Fruit fly (Drosophila melanogaster) whole organism, embryonic: Measurements from ENCODE around the gene Cul2.
A peak's percentile ranks its signal among the peaks of the same experiment; 100 is the strongest.

ENCODE experiments used
- CG10274 ChIP-seq: fragments of 200-800 bp; sonication (Bioruptor generic); optimal IDR thresholded peaks from 3 replicates; lab custom pipeline; 2017; ENCODE audit warnings: missing biosample characterization, mild to moderate bottlenecking, missing genetic modification characterization
- CG11696 ChIP-seq: fragments of 200-800 bp; sonication (Bioruptor generic); IDR thresholded peaks from 2 replicates; pipeline ENCODE4 v1.3.6; 2022; ENCODE audit warnings: missing biosample characterization, missing genetic modification characterization
- CG12071 ChIP-seq: fragments of 200-800 bp; sonication (Bioruptor generic); optimal IDR thresholded peaks from 3 replicates; lab custom pipeline; 2018; ENCODE audit warnings: missing biosample characterization, mild to moderate bottlenecking, missing genetic modification characterization
- CG15601 ChIP-seq: fragments of 200-800 bp; sonication (Bioruptor generic); optimal IDR thresholded peaks from 3 replicates; lab custom pipeline; 2019; ENCODE audit warnings: missing biosample characterization, mild to moderate bottlenecking, missing genetic modification characterization, moderate library complexity
- CG1603 ChIP-seq: fragments of 200-800 bp; sonication (Bioruptor generic); optimal IDR thresholded peaks from 2 replicates; lab custom pipeline; 2019; ENCODE audit warnings: missing biosample characterization, mild to moderate bottlenecking, missing genetic modification characterization, moderate library complexity
- CG1832 ChIP-seq: fragments of 200-800 bp; sonication (Bioruptor generic); optimal IDR thresholded peaks from 2 replicates; lab custom pipeline; 2017; ENCODE audit warnings: missing biosample characterization, mild to moderate bottlenecking, missing genetic modification characterization, inconsistent platforms
- CG30020 ChIP-seq: fragments of 200-800 bp; optimal IDR thresholded peaks from 2 replicates; lab custom pipeline; 2019; ENCODE audit warnings: missing biosample characterization, mild to moderate bottlenecking, missing genetic modification characterization, moderate library complexity
- CG3163 ChIP-seq: fragments of 200-800 bp; sonication (Bioruptor generic); optimal IDR thresholded peaks from 3 replicates; lab custom pipeline; 2016; ENCODE audit warnings: missing biosample characterization, missing genetic modification characterization
- CG5245 ChIP-seq: fragments of 200-800 bp; sonication (Bioruptor generic); optimal IDR thresholded peaks from 3 replicates; lab custom pipeline; 2016; ENCODE audit warnings: missing biosample characterization, missing genetic modification characterization
- CG6654 ChIP-seq: fragments of 200-800 bp; sonication (Bioruptor generic); optimal IDR thresholded peaks from 2 replicates; lab custom pipeline; 2017; ENCODE audit warnings: missing biosample characterization, mild to moderate bottlenecking, missing genetic modification characterization
- CG6791 ChIP-seq: fragments of 200-800 bp; sonication (Bioruptor generic); IDR thresholded peaks from 3 replicates; pipeline ENCODE4 v1.3.6; 2022; ENCODE audit warnings: missing biosample characterization, missing genetic modification characterization; ENCODE audit not compliant: partially characterized antibody
- CG7839 ChIP-seq: fragments of 200-800 bp; sonication (Bioruptor generic); optimal IDR thresholded peaks from 3 replicates; lab custom pipeline; 2018; ENCODE audit warnings: missing biosample characterization, mild to moderate bottlenecking, missing genetic modification characterization, moderate library complexity
- CG7963 ChIP-seq: fragments of 200-800 bp; sonication (Bioruptor generic); IDR thresholded peaks from 3 replicates; pipeline ENCODE4 v1.3.6; 2022; ENCODE audit warnings: missing biosample characterization, missing genetic modification characterization; ENCODE audit not compliant: partially characterized antibody
- CG8478 ChIP-seq: fragments of >200 bp; optimal IDR thresholded peaks from 2 replicates; lab custom pipeline; 2018
- CG9727 ChIP-seq: fragments of 200-800 bp; sonication (Bioruptor generic); optimal IDR thresholded peaks from 3 replicates; lab custom pipeline; 2017; ENCODE audit warnings: missing biosample characterization, mild to moderate bottlenecking, missing genetic modification characterization
- Chrac-16 ChIP-seq: fragments of 200-800 bp; sonication (Bioruptor generic); optimal IDR thresholded peaks from 3 replicates; lab custom pipeline; 2016; ENCODE audit warnings: missing biosample characterization, missing genetic modification characterization
- CoRest ChIP-seq: fragments of 200-800 bp; sonication (Bioruptor generic); optimal IDR thresholded peaks from 3 replicates; lab custom pipeline; 2018; ENCODE audit warnings: missing biosample characterization, mild to moderate bottlenecking, missing genetic modification characterization, moderate library complexity
- Dek ChIP-seq: fragments of 200-800 bp; sonication (Bioruptor generic); optimal IDR thresholded peaks from 3 replicates; lab custom pipeline; 2019; ENCODE audit warnings: missing biosample characterization, mild to moderate bottlenecking, missing genetic modification characterization, moderate library complexity
- E2f1 ChIP-seq: fragments of 200-800 bp; sonication (Bioruptor generic); IDR thresholded peaks from 2 replicates; pipeline ENCODE4 v1.3.6; 2022; ENCODE audit warnings: missing biosample characterization, missing genetic modification characterization
- Ets97D ChIP-seq: fragments of 200-800 bp; sonication (Bioruptor generic); optimal IDR thresholded peaks from 3 replicates; lab custom pipeline; 2016; ENCODE audit warnings: missing biosample characterization, missing genetic modification characterization
- HmgD ChIP-seq: fragments of 200-800 bp; sonication (Bioruptor generic); optimal IDR thresholded peaks from 3 replicates; lab custom pipeline; 2016; ENCODE audit warnings: missing biosample characterization, missing genetic modification characterization
- Hmr ChIP-seq: fragments of 200-800 bp; sonication (Bioruptor generic); optimal IDR thresholded peaks from 3 replicates; lab custom pipeline; 2017; ENCODE audit warnings: mild to moderate bottlenecking, missing biosample characterization, missing genetic modification reagents, missing genetic modification characterization
- Hr78 ChIP-seq, 2 experiments: fragments of 200-800 bp in 1 of 2; fragments of >200 bp in 1 of 2; sonication (Bioruptor generic) in 1 of 2; optimal IDR thresholded peaks; 2 replicates each; lab custom pipeline; 2017 to 2019; ENCODE audit warnings: missing biosample characterization in 2 of 2, missing genetic modification characterization in 2 of 2, mild to moderate bottlenecking in 1 of 2, moderate library complexity in 1 of 2
- Lpt ChIP-seq: fragments of >200 bp; optimal IDR thresholded peaks from 2 replicates; lab custom pipeline; 2018; ENCODE audit warnings: missing biosample characterization, missing genetic modification characterization
- NC2β ChIP-seq: fragments of 200-800 bp; sonication (Bioruptor generic); optimal IDR thresholded peaks from 2 replicates; lab custom pipeline; 2016; ENCODE audit warnings: missing biosample characterization, missing genetic modification characterization
- Nf-YA ChIP-seq: fragments of 200-800 bp; sonication (Bioruptor generic); IDR thresholded peaks from 2 replicates; pipeline ENCODE4 v1.3.6; 2022; ENCODE audit warnings: missing biosample characterization, missing genetic modification characterization
- Pdp1 ChIP-seq, 2 experiments: fragments of 200-800 bp; sonication (Bioruptor generic); optimal IDR thresholded peaks; 3 replicates each; lab custom pipeline; 2016; ENCODE audit warnings: missing biosample characterization in 2 of 2, missing genetic modification characterization in 2 of 2, mild to moderate bottlenecking in 1 of 2, moderate library complexity in 1 of 2
- Ravus ChIP-seq: fragments of 200-800 bp; sonication (Bioruptor generic); IDR thresholded peaks from 2 replicates; pipeline ENCODE4 v1.3.6; 2022; ENCODE audit warnings: missing biosample characterization, missing genetic modification characterization
- ac ChIP-seq: fragments of 200-800 bp; sonication (Bioruptor generic); optimal IDR thresholded peaks from 3 replicates; lab custom pipeline; 2017; ENCODE audit warnings: missing biosample characterization, mild to moderate bottlenecking, missing genetic modification characterization
- al ChIP-seq: fragments of 200-800 bp; sonication (Bioruptor generic); IDR thresholded peaks from 2 replicates; pipeline ENCODE4 v1.3.6; 2022; ENCODE audit warnings: missing biosample characterization, missing genetic modification characterization
- ato ChIP-seq: fragments of 200-800 bp; sonication (Bioruptor generic); IDR thresholded peaks from 2 replicates; pipeline ENCODE4 v1.3.6; 2022; ENCODE audit warnings: missing biosample characterization, missing genetic modification characterization; ENCODE audit not compliant: partially characterized antibody
- cas ChIP-seq: fragments of 200-800 bp; sonication (Bioruptor generic); IDR thresholded peaks from 2 replicates; pipeline ENCODE4 v1.3.6; 2022; ENCODE audit warnings: missing biosample characterization, missing genetic modification characterization
- crp ChIP-seq, 2 experiments: fragments of 200-800 bp; sonication (Bioruptor generic); optimal IDR thresholded peaks; 2 replicates in 1 of 2; 3 replicates in 1 of 2; lab custom pipeline; 2017; ENCODE audit warnings: missing biosample characterization in 2 of 2, missing genetic modification characterization in 2 of 2, mild to moderate bottlenecking in 1 of 2, moderate library complexity in 1 of 2
- dati ChIP-seq: fragments of 200-800 bp; sonication (Bioruptor generic); IDR thresholded peaks from 2 replicates; pipeline ENCODE4 v1.3.6; 2022; ENCODE audit warnings: missing biosample characterization, missing genetic modification characterization
- esg ChIP-seq: fragments of 200-800 bp; sonication (Bioruptor generic); conservative IDR thresholded peaks from 2 replicates; pipeline ENCODE4 v1.3.6; 2022; ENCODE audit warnings: missing biosample characterization, missing genetic modification characterization
- gfzf ChIP-seq: fragments of 200-800 bp; sonication (Bioruptor generic); optimal IDR thresholded peaks from 2 replicates; lab custom pipeline; 2016; ENCODE audit warnings: missing biosample characterization, mild to moderate bottlenecking, missing genetic modification characterization, moderate library complexity
- ind ChIP-seq: fragments of 200-800 bp; sonication (Bioruptor generic); optimal IDR thresholded peaks from 3 replicates; lab custom pipeline; 2016; ENCODE audit warnings: missing biosample characterization, missing genetic modification characterization
- kni ChIP-seq: fragments of 200-800 bp; sonication (Bioruptor generic); optimal IDR thresholded peaks from 3 replicates; lab custom pipeline; 2017; ENCODE audit warnings: mild to moderate bottlenecking, missing biosample characterization, missing genetic modification reagents, missing genetic modification characterization
- maf-S ChIP-seq: fragments of 200-800 bp; sonication (Bioruptor generic); optimal IDR thresholded peaks from 2 replicates; lab custom pipeline; 2016; ENCODE audit warnings: missing biosample characterization, missing genetic modification characterization
- onecut ChIP-seq: fragments of 200-800 bp; sonication (Bioruptor generic); IDR thresholded peaks from 2 replicates; pipeline ENCODE4 v1.3.6; 2022; ENCODE audit warnings: missing biosample characterization, missing genetic modification characterization
- pros ChIP-seq: fragments of 200-800 bp; sonication (Bioruptor generic); optimal IDR thresholded peaks from 3 replicates; lab custom pipeline; 2019; ENCODE audit warnings: missing biosample characterization, mild to moderate bottlenecking, missing genetic modification characterization, moderate library complexity
- schlank ChIP-seq: fragments of 200-800 bp; sonication (Bioruptor generic); optimal IDR thresholded peaks from 2 replicates; lab custom pipeline; 2018; ENCODE audit warnings: missing biosample characterization, mild to moderate bottlenecking, missing genetic modification characterization
- sens ChIP-seq: fragments of 200-800 bp; sonication (Bioruptor generic); peaks from one replicate; lab custom pipeline; 2016; ENCODE audit warnings: missing biosample characterization, missing genetic modification characterization
- slp2 ChIP-seq: fragments of 200-800 bp; sonication (Bioruptor generic); optimal IDR thresholded peaks from 2 replicates; lab custom pipeline; 2016; ENCODE audit warnings: missing biosample characterization, missing genetic modification characterization
- sna ChIP-seq: fragments of 200-800 bp; sonication (Bioruptor generic); IDR thresholded peaks from 2 replicates; pipeline ENCODE4 v1.3.6; 2022; ENCODE audit warnings: missing biosample characterization, missing genetic modification characterization; ENCODE audit not compliant: partially characterized antibody
- ssp ChIP-seq: fragments of 200-800 bp; sonication (Bioruptor generic); IDR thresholded peaks from 2 replicates; pipeline ENCODE4 v1.3.6; 2022; ENCODE audit warnings: missing biosample characterization, missing genetic modification characterization
- sug ChIP-seq: fragments of 200-800 bp; optimal IDR thresholded peaks from 2 replicates; lab custom pipeline; 2019; ENCODE audit warnings: missing biosample characterization, mild to moderate bottlenecking, missing genetic modification characterization, moderate library complexity
- tin ChIP-seq: fragments of 200-800 bp; sonication (Bioruptor generic); optimal IDR thresholded peaks from 3 replicates; lab custom pipeline; 2016; ENCODE audit warnings: missing biosample characterization, missing genetic modification characterization
- unc-4 ChIP-seq: fragments of 200-800 bp; sonication (Bioruptor generic); IDR thresholded peaks from 2 replicates; pipeline ENCODE4 v1.3.6; 2022; ENCODE audit warnings: missing biosample characterization, missing genetic modification characterization; ENCODE audit not compliant: partially characterized antibody
- unpg ChIP-seq: fragments of 200-800 bp; sonication (Bioruptor generic); optimal IDR thresholded peaks from 3 replicates; lab custom pipeline; 2018; ENCODE audit warnings: missing biosample characterization, mild to moderate bottlenecking, missing genetic modification characterization, moderate library complexity

The Cul2 gene

DNA sequence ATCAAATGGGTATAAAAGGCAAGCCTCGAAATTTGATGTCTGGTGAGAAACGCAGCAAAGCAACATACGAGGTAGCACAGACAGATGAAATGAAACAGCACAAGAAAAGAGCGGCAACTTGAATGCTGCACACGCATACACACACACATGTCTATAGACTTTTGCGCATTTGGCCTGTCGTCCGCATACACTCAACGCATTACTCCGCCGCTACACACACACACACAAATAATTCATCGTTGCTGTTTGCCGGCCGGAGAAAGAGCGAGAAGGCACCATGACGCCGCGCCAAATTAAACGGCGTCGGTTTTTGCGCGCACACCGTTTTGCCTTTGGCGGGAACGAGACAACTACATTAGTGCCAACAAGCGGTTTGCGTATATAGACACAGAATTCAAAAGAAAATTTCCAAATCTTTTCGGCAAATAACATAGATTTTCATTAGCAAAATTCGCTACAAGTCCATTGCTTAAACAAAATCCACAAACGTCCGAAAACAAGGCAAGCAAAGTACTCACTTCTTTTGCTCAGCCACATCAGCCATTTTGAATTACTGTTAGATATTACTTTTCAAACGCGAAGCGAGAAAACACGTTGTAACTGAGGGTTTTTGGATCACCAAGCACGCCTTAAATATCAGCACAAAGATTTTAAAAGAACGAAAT lies 29.3 kb upstream of the Cul2 start (continued):
- TF ChIP-seq CG3163 (GFP tag; lab: Kevin White, UChicago) (no peak), NC2β (GFP tag; lab: Kevin White, UChicago) (no peak), Dek (no peak), Pdp1 (GFP tag; optimal IDR thresholded peaks at IDR 0.05; lab: Kevin White, UChicago) (no peak), sens (no peak), kni (GFP tag; lab: Kevin White, UChicago) (no peak), onecut (GFP tag; lab: Robert Waterston, UW) (no peak), CG15601 (tag; lab: Kevin White, UChicago) (no peak), tin (no peak), sna (GFP tag; lab: Robert Waterston, UW) (no peak), CoRest (tag; lab: Kevin White, UChicago) (no peak), unc-4 (GFP tag; lab: Robert Waterston, UW) (no peak), E2f1 (GFP tag; lab: Robert Waterston, UW) (peak; percentile 49; the same call in 1 of the 2 replicates), CG9727 (GFP tag; lab: Kevin White, UChicago) (no peak), CG6791 (GFP tag; lab: Robert Waterston, UW) (peak; percentile 49; the same call in 1 of the 3 replicates), schlank (no peak), CG1832 (GFP tag; lab: Kevin White, UChicago) (peak; percentile 93), CG10274 (GFP tag; lab: Kevin White, UChicago) (no peak), HmgD (GFP tag; lab: Kevin White, UChicago) (no peak), dati (no peak), Hr78 (GFP tag; optimal IDR thresholded peaks at IDR 0.05; lab: Kevin White, UChicago) (no peak), ac (GFP tag; lab: Kevin White, UChicago) (no peak), ato (GFP tag; lab: Robert Waterston, UW) (no peak), CG1603 (tag; lab: Kevin White, UChicago) (peak; percentile 22), esg (GFP tag; lab: Robert Waterston, UW) (no peak), al (GFP tag; lab: Robert Waterston, UW) (no peak), CG8478 (no peak), CG30020 (no peak), crp (GFP tag; optimal IDR thresholded peaks at IDR 0.05; lab: Kevin White, UChicago) (no peak), ind (GFP tag; lab: Kevin White, UChicago) (no peak), slp2 (GFP tag; lab: Kevin White, UChicago) (no peak), unpg (GFP tag; lab: Kevin White, UChicago) (no peak), Nf-YA (GFP tag; lab: Robert Waterston, UW) (no peak), Ravus (GFP tag; lab: Robert Waterston, UW) (no peak), CG11696 (GFP tag; lab: Robert Waterston, UW) (no peak), Hmr (GFP tag; lab: Kevin White, UChicago) (no peak), ssp (GFP tag; lab: Robert Waterston, UW) (no peak), CG7839 (tag; lab: Kevin White, UChicago) (no peak), CG6654 (no peak), maf-S (GFP tag; lab: Kevin White, UChicago) (no peak), cas (no peak), Chrac-16 (no peak), CG12071 (no peak), sug (peak; percentile 15), Lpt (no peak), CG5245 (GFP tag; lab: Kevin White, UChicago) (no peak), Ets97D (GFP tag; lab: Kevin White, UChicago) (no peak), CG7963 (GFP tag; lab: Robert Waterston, UW) (no peak), gfzf (no peak), pros (no peak)
